Fruit fly (Drosophila melanogaster) whole organism, embryonic: ENCODE data around the gene PGAP1.

Source experiments
- Asciz ChIP-seq: fragments of 200-800 bp; sonication (Bioruptor generic); optimal IDR thresholded peaks from 2 replicates; lab custom pipeline; 2017; ENCODE audit warnings: missing biosample characterization, mild to moderate bottlenecking, missing genetic modification characterization, missing genetic modification reagents
- Awh ChIP-seq: fragments of 200-800 bp; sonication (Bioruptor generic); IDR thresholded peaks from 2 replicates; pipeline ENCODE4, ENCODE4 v1.3.6; 2022; ENCODE audit warnings: missing biosample characterization, missing genetic modification characterization
- BEAF-32 ChIP-seq: fragments of 200-800 bp; sonication (Bioruptor generic); optimal IDR thresholded peaks from 3 replicates; lab custom pipeline; 2017; ENCODE audit warnings: missing biosample characterization, missing genetic modification characterization, mild to moderate bottlenecking, moderate library complexity, missing genetic modification reagents
- CG10147 ChIP-seq: fragments of 200-800 bp; sonication (Bioruptor generic); optimal IDR thresholded peaks from 2 replicates; lab custom pipeline; 2019; ENCODE audit warnings: missing biosample characterization, mild to moderate bottlenecking, missing genetic modification characterization, moderate library complexity
- CG12299 ChIP-seq: fragments of 200-800 bp; sonication (Bioruptor generic); optimal IDR thresholded peaks from 2 replicates; lab custom pipeline; 2018; ENCODE audit warnings: missing biosample characterization, mild to moderate bottlenecking, missing genetic modification characterization
- CG12744 ChIP-seq: fragments of 200-800 bp; sonication (Bioruptor generic); optimal IDR thresholded peaks from 2 replicates; lab custom pipeline; 2016; ENCODE audit warnings: missing biosample characterization, missing genetic modification characterization
- CG13123 ChIP-seq: fragments of 200-800 bp; sonication (Bioruptor generic); optimal IDR thresholded peaks from 2 replicates; lab custom pipeline; 2016; ENCODE audit warnings: missing biosample characterization, missing genetic modification characterization
- CG13775 ChIP-seq: fragments of 200-800 bp; sonication (Bioruptor generic); optimal IDR thresholded peaks from 3 replicates; lab custom pipeline; 2017; ENCODE audit warnings: missing biosample characterization, mild to moderate bottlenecking, missing genetic modification characterization
- CG14710 ChIP-seq: fragments of 200-800 bp; sonication (Bioruptor generic); optimal IDR thresholded peaks from 3 replicates; lab custom pipeline; 2019; ENCODE audit warnings: missing biosample characterization, mild to moderate bottlenecking, missing genetic modification characterization, moderate library complexity
- CG16813 ChIP-seq: fragments of 200-800 bp; sonication (Bioruptor generic); IDR thresholded peaks from 3 replicates; pipeline ENCODE4 v1.3.6; 2022; ENCODE audit warnings: missing biosample characterization, missing genetic modification characterization; ENCODE audit not compliant: partially characterized antibody
- CG17359 ChIP-seq: fragments of 200-800 bp; sonication (Bioruptor generic); optimal IDR thresholded peaks from 3 replicates; lab custom pipeline; 2018; ENCODE audit warnings: missing biosample characterization, mild to moderate bottlenecking, missing genetic modification characterization, moderate library complexity
- CG2116 ChIP-seq: fragments of 200-800 bp; sonication (Bioruptor generic); optimal IDR thresholded peaks from 3 replicates; lab custom pipeline; 2018; ENCODE audit warnings: missing biosample characterization, mild to moderate bottlenecking, missing genetic modification characterization
- CG30431 ChIP-seq: fragments of 200-800 bp; sonication (Bioruptor generic); optimal IDR thresholded peaks from 2 replicates; lab custom pipeline; 2017; ENCODE audit warnings: missing biosample characterization, missing genetic modification characterization
- CG32767 ChIP-seq: fragments of 200-800 bp; sonication (Bioruptor generic); IDR thresholded peaks from 2 replicates; pipeline ENCODE4 v1.3.6; 2022; ENCODE audit warnings: missing biosample characterization, missing genetic modification characterization
- CG32772 ChIP-seq: fragments of 200-800 bp; sonication (Bioruptor generic); IDR thresholded peaks from 2 replicates; pipeline ENCODE4 v1.3.6; 2022; ENCODE audit warnings: missing biosample characterization, missing genetic modification characterization
- CG3726 ChIP-seq: fragments of 200-800 bp; sonication (Bioruptor generic); IDR thresholded peaks from 3 replicates; pipeline ENCODE4, ENCODE4 v1.3.6; 2022; ENCODE audit warnings: missing biosample characterization, missing genetic modification characterization
- CG3847 ChIP-seq: fragments of 200-800 bp; sonication (Bioruptor generic); IDR thresholded peaks from 2 replicates; pipeline ENCODE4 v1.3.6; 2022; ENCODE audit warnings: missing biosample characterization, missing genetic modification characterization
- CG42726 ChIP-seq: fragments of 200-800 bp; sonication (Bioruptor generic); IDR thresholded peaks from 2 replicates; pipeline ENCODE4 v1.3.6; 2022; ENCODE audit warnings: missing biosample characterization, missing genetic modification characterization; ENCODE audit not compliant: partially characterized antibody
- CG4820 ChIP-seq: fragments of 200-800 bp; sonication (Bioruptor generic); optimal IDR thresholded peaks from 3 replicates; lab custom pipeline; 2016; ENCODE audit warnings: missing biosample characterization, missing genetic modification characterization
- CG6689 ChIP-seq: fragments of 200-800 bp; sonication (Bioruptor generic); IDR thresholded peaks from 2 replicates; pipeline ENCODE4 v1.3.6; 2022; ENCODE audit warnings: missing biosample characterization, missing genetic modification characterization
- D19A ChIP-seq: fragments of 200-800 bp; optimal IDR thresholded peaks from 3 replicates; lab custom pipeline; 2019; ENCODE audit warnings: missing biosample characterization, mild to moderate bottlenecking, missing genetic modification characterization, moderate library complexity
- Doc3 ChIP-seq: fragments of 200-800 bp; sonication (Bioruptor generic); IDR thresholded peaks from 3 replicates; pipeline ENCODE4 v1.3.6; 2022; ENCODE audit warnings: missing biosample characterization, missing genetic modification characterization; ENCODE audit not compliant: partially characterized antibody
- ERR ChIP-seq: fragments of 200-800 bp; sonication (Bioruptor generic); optimal IDR thresholded peaks from 2 replicates; lab custom pipeline; 2016; ENCODE audit warnings: missing biosample characterization, missing genetic modification characterization
- Ets65A ChIP-seq: fragments of 200-800 bp; sonication (Bioruptor generic); peaks from one replicate; lab custom pipeline; 2016; ENCODE audit warnings: missing biosample characterization, missing genetic modification characterization
- Hr3 ChIP-seq: fragments of 200-800 bp; sonication (Bioruptor generic); optimal IDR thresholded peaks from 3 replicates; lab custom pipeline; 2016; ENCODE audit warnings: missing biosample characterization, missing genetic modification characterization
- Meics ChIP-seq: fragments of 200-800 bp; sonication (Bioruptor generic); optimal IDR thresholded peaks from 2 replicates; lab custom pipeline; 2017; ENCODE audit warnings: missing biosample characterization, mild to moderate bottlenecking, missing genetic modification characterization
- Oli ChIP-seq: fragments of 200-800 bp; sonication (Bioruptor generic); optimal IDR thresholded peaks from 2 replicates; lab custom pipeline; 2018; ENCODE audit warnings: missing biosample characterization, mild to moderate bottlenecking, missing genetic modification characterization, moderate library complexity
- Six4 ChIP-seq: fragments of 200-800 bp; sonication (Bioruptor generic); optimal IDR thresholded peaks from 2 replicates; lab custom pipeline; 2016; ENCODE audit warnings: missing biosample characterization, missing genetic modification characterization
- al ChIP-seq: fragments of 200-800 bp; sonication (Bioruptor generic); IDR thresholded peaks from 2 replicates; pipeline ENCODE4 v1.3.6; 2022; ENCODE audit warnings: missing biosample characterization, missing genetic modification characterization
- chn ChIP-seq: fragments of 200-800 bp; sonication (Bioruptor generic); optimal IDR thresholded peaks from 2 replicates; lab custom pipeline; 2016; ENCODE audit warnings: missing biosample characterization, missing genetic modification characterization
- crol ChIP-seq: fragments of 200-800 bp; sonication (Bioruptor generic); IDR thresholded peaks from 2 replicates; pipeline ENCODE4 v1.3.6; 2022; ENCODE audit warnings: missing biosample characterization, missing genetic modification characterization
- exex ChIP-seq: fragments of 200-800 bp; sonication (Bioruptor generic); optimal IDR thresholded peaks from 4 replicates; lab custom pipeline; 2018; ENCODE audit warnings: missing biosample characterization, mild to moderate bottlenecking, missing genetic modification characterization, moderate library complexity
- hb ChIP-seq: fragments of 200-800 bp; sonication (Bioruptor generic); IDR thresholded peaks from 3 replicates; pipeline ENCODE4 v1.3.6; 2022; ENCODE audit warnings: missing biosample characterization, missing genetic modification characterization; ENCODE audit not compliant: partially characterized antibody
- knrl ChIP-seq: fragments of 200-800 bp; sonication (Bioruptor generic); IDR thresholded peaks from 3 replicates; pipeline ENCODE4 v1.3.6; 2022; ENCODE audit warnings: missing biosample characterization, missing genetic modification characterization; ENCODE audit not compliant: partially characterized antibody
- mirr ChIP-seq: fragments of 200-800 bp; sonication (Bioruptor generic); optimal IDR thresholded peaks from 3 replicates; lab custom pipeline; 2018; ENCODE audit warnings: missing biosample characterization, mild to moderate bottlenecking, missing genetic modification characterization
- nau ChIP-seq: fragments of 200-800 bp; sonication (Bioruptor generic); optimal IDR thresholded peaks from 3 replicates; lab custom pipeline; 2017; ENCODE audit warnings: missing biosample characterization, mild to moderate bottlenecking, missing genetic modification characterization, missing genetic modification reagents
- nmo ChIP-seq: fragments of 200-800 bp; sonication (Bioruptor generic); optimal IDR thresholded peaks from 2 replicates; lab custom pipeline; 2018; ENCODE audit warnings: missing biosample characterization, mild to moderate bottlenecking, missing genetic modification characterization, moderate library complexity
- phol ChIP-seq: fragments of 200-800 bp; sonication (Bioruptor generic); optimal IDR thresholded peaks from 3 replicates; lab custom pipeline; 2018; ENCODE audit warnings: missing biosample characterization, mild to moderate bottlenecking, missing genetic modification characterization, moderate library complexity
- ranshi ChIP-seq: fragments of 200-800 bp; sonication (Bioruptor generic); IDR thresholded peaks from 2 replicates; pipeline ENCODE4 v1.3.6; 2022; ENCODE audit warnings: missing biosample characterization, missing genetic modification characterization
- salm ChIP-seq: fragments of 200-800 bp; sonication (Bioruptor generic); optimal IDR thresholded peaks from 2 replicates; lab custom pipeline; 2018; ENCODE audit warnings: missing biosample characterization, mild to moderate bottlenecking, missing genetic modification characterization
- sima ChIP-seq: fragments of 200-800 bp; sonication (Bioruptor generic); optimal IDR thresholded peaks from 2 replicates; lab custom pipeline; 2016; ENCODE audit warnings: missing biosample characterization, missing genetic modification characterization
- slbo ChIP-seq: fragments of 200-800 bp; sonication (Bioruptor generic); IDR thresholded peaks from 2 replicates; pipeline ENCODE4 v1.3.6; 2022; ENCODE audit warnings: missing biosample characterization, missing genetic modification characterization
- sqz ChIP-seq: fragments of 200-800 bp; sonication (Bioruptor generic); optimal IDR thresholded peaks from 3 replicates; lab custom pipeline; 2018; ENCODE audit warnings: missing biosample characterization, mild to moderate bottlenecking, missing genetic modification characterization
- ssp ChIP-seq: fragments of 200-800 bp; sonication (Bioruptor generic); IDR thresholded peaks from 2 replicates; pipeline ENCODE4 v1.3.6; 2022; ENCODE audit warnings: missing biosample characterization, missing genetic modification characterization
- tna ChIP-seq: fragments of 200-800 bp; sonication (Bioruptor generic); IDR thresholded peaks from 2 replicates; pipeline ENCODE4 v1.3.6; 2022; ENCODE audit warnings: missing biosample characterization, missing genetic modification characterization; ENCODE audit not compliant: partially characterized antibody
- toy ChIP-seq: fragments of 200-800 bp; sonication (Bioruptor generic); IDR thresholded peaks from 2 replicates; pipeline ENCODE4 v1.3.6; 2022; ENCODE audit warnings: missing biosample characterization, missing genetic modification characterization
- vfl ChIP-seq: fragments of 200-800 bp; sonication (Bioruptor generic); optimal IDR thresholded peaks from 2 replicates; lab custom pipeline; 2016; ENCODE audit warnings: missing biosample characterization, missing genetic modification characterization
- vvl ChIP-seq: fragments of 200-800 bp; sonication (Bioruptor generic); IDR thresholded peaks from 2 replicates; pipeline ENCODE4 v1.3.6; 2022; ENCODE audit warnings: missing biosample characterization, missing genetic modification characterization
- zfh2 ChIP-seq: fragments of 200-800 bp; sonication (Bioruptor generic); optimal IDR thresholded peaks from 2 replicates; lab custom pipeline; 2016; ENCODE audit warnings: missing biosample characterization, missing genetic modification characterization

The PGAP1 gene

dm6 chrX:5677400-5678177 lies 11.7 kb downstream of the PGAP1 start (continued):
- TF ChIP-seq tna (GFP tag; lab: Robert Waterston, UW) (no peak), sqz (GFP tag; lab: Kevin White, UChicago) (peak; percentile 96), Hr3 (GFP tag; lab: Kevin White, UChicago) (peak; percentile 66), CG42726 (GFP tag; lab: Robert Waterston, UW) (no peak), nau (GFP tag; lab: Kevin White, UChicago) (peak; percentile 96), ssp (peak; percentile 48), CG14710 (tag; lab: Kevin White, UChicago) (peak; percentile 95), Awh (GFP tag; lab: Robert Waterston, UW) (peak; percentile 97), CG3847 (peak; percentile 69), chn (peak; percentile 71), slbo (GFP tag; lab: Robert Waterston, UW) (peak; percentile 46; the same call in 1 of the 2 replicates), knrl (no peak), toy (GFP tag; lab: Robert Waterston, UW) (peak; percentile 85), CG12744 (GFP tag; lab: Kevin White, UChicago) (peak; percentile 85), Oli (tag; lab: Kevin White, UChicago) (peak; percentile 76), exex (tag; lab: Kevin White, UChicago) (peak; percentile 82), salm (tag; lab: Kevin White, UChicago) (peak; percentile 94), Meics (peak; percentile 92), CG17359 (peak; percentile 97), ranshi (GFP tag; lab: Robert Waterston, UW) (peak; percentile 90), Ets65A (peak; percentile 93), CG2116 (GFP tag; lab: Kevin White, UChicago) (peak; percentile 82), sima (GFP tag; lab: Kevin White, UChicago) (peak; percentile 83), zfh2 (GFP tag; lab: Kevin White, UChicago) (no peak), CG4820 (GFP tag; lab: Kevin White, UChicago) (peak; percentile 80), BEAF-32 (GFP tag; lab: Kevin White, UChicago) (peak; percentile 23), crol (peak; percentile 78), Doc3 (GFP tag; lab: Robert Waterston, UW) (no peak), CG30431 (GFP tag; lab: Kevin White, UChicago) (peak; percentile 61), mirr (GFP tag; lab: Kevin White, UChicago) (peak; percentile 98), CG13775 (GFP tag; lab: Kevin White, UChicago) (peak; percentile 64), CG16813 (GFP tag; lab: Robert Waterston, UW) (no peak), hb (GFP tag; lab: Robert Waterston, UW) (no peak), nmo (GFP tag; lab: Kevin White, UChicago) (peak; percentile 72), ERR (GFP tag; lab: Kevin White, UChicago) (peak; percentile 80), Six4 (GFP tag; lab: Kevin White, UChicago) (peak; percentile 88), CG32772 (GFP tag; lab: Robert Waterston, UW) (peak; percentile 61), vfl (GFP tag; lab: Kevin White, UChicago) (peak; percentile 36), CG12299 (tag; lab: Kevin White, UChicago) (peak; percentile 95), vvl (GFP tag; lab: Robert Waterston, UW) (peak; percentile 83), D19A (tag; lab: Kevin White, UChicago) (peak; percentile 70), phol (tag; lab: Kevin White, UChicago) (peak; percentile 30), CG32767 (GFP tag; lab: Robert Waterston, UW) (peak; percentile 78), CG6689 (peak; percentile 76), al (peak; percentile 16; the same call in 1 of the 2 replicates), Asciz (peak; percentile 99), CG3726 (peak; percentile 85), CG13123 (GFP tag; lab: Kevin White, UChicago) (peak; percentile 92), CG10147 (GFP tag; lab: Kevin White, UChicago) (peak; percentile 82)
